Fruit fly (Drosophila melanogaster): ENCODE results near the gene Dad.

Gene Dad

DNA sequence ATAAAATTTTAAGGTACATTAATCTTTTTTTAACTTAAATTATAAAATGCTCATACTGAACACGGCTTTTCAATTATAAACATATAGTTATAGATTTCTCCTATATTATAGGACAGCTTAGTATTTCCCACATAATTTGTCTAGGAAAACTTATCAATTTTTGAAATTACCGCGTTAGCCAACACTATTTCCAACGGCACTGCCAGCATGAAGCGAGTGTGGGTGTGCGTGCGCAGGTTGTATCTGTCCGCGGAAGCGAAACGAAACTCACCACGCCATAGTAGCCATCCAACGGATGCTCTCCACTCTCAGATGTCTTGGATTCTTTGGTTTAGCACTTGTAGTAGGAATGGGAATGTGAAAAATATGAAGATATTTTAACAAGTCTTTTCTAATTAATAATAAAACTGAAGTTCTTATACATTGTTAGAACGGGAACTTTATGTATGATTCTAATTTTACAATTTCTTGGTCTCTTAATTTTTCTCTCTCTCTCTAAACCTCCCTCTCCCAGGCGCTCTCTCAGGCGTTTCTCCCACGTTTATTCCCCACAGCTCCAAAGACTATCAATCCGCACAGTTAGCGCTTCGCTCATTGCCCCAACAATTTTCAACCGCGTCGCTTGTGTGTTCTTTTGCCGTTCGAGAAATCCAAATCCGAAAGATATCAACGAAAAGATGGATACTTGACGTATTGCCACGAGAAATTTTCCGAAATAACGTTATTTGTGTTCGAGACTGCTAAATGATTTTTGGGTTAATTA is at the start of gene Dad:
Gene Dad, plus strand, starts transcription at position 593 of the 763 bp plus-strand sequence.
- TF ChIP-seq D1 (tag; optimal IDR thresholded peaks at IDR 0.05), result no peak
- peak; percentile 29 for TF ChIP-seq CG9948 (tag; optimal IDR thresholded peaks at IDR 0.05)
- peak; percentile 10 for TF ChIP-seq CG34367 (tag; optimal IDR thresholded peaks at IDR 0.05)
- no peak for TF ChIP-seq EcR (GFP tag; optimal IDR thresholded peaks at IDR 0.05)
- peak; percentile 5 for TF ChIP-seq CG14655 (GFP tag; optimal IDR thresholded peaks at IDR 0.05)
- TF ChIP-seq CG8159 (tag; optimal IDR thresholded peaks at IDR 0.05), result peak; percentile 4
- peak; percentile 41 for TF ChIP-seq CG17806 (tag; optimal IDR thresholded peaks at IDR 0.05)
- peak; percentile 27; the same call in 1 of the 2 replicates for TF ChIP-seq CG12605 (GFP tag; IDR thresholded peaks at IDR 0.05)
- TF ChIP-seq gl (tag; optimal IDR thresholded peaks at IDR 0.05), result no peak
- 0 out of 3 replicates have a peak, but pooled peaks have one; percentile 13 for TF ChIP-seq CG4496 (GFP tag; IDR thresholded peaks at IDR 0.05)
- TF ChIP-seq CG10348 (GFP tag; IDR thresholded peaks at IDR 0.05), result no peak
- TF ChIP-seq CG32121 (GFP tag; IDR thresholded peaks at IDR 0.05), result no peak; the same call in 1 of the 2 replicates
- TF ChIP-seq Ets98B (GFP tag; IDR thresholded peaks at IDR 0.05), result no peak
- peak; percentile 30 for TF ChIP-seq Pif1B (GFP tag; optimal IDR thresholded peaks at IDR 0.05)
- TF ChIP-seq Snoo (tag; optimal IDR thresholded peaks at IDR 0.05), result peak; percentile 25
- TF ChIP-seq CG13204 (GFP tag; optimal IDR thresholded peaks at IDR 0.05), result no peak
- TF ChIP-seq rn (GFP tag; IDR thresholded peaks at IDR 0.05), result no peak
- TF ChIP-seq CG8301 (tag; optimal IDR thresholded peaks at IDR 0.05), result no peak
- TF ChIP-seq fd96Ca (GFP tag; IDR thresholded peaks at IDR 0.05), result no peak
- TF ChIP-seq CG15710 (tag; optimal IDR thresholded peaks at IDR 0.05), result peak; percentile 22
- peak; percentile 39 for TF ChIP-seq Pif1A (GFP tag; optimal IDR thresholded peaks at IDR 0.05)

DNA sequence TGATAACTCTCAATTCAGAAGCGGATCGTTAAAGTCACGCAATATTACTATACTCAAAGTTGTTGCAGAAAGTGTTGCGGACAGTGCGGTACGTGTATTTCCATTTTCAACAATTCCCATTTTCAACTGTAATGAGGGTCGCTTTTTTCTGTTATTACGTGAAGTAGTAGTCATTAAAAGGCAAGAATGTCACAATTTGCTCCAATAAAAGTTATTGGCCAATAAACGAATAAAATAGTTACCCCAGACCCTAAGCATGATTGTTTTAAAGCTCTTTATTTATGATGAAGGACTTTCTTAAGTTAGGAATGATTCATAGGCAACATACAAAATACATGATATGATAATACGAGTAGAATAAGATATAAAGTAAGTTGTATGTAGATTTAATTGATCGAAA is 46.5 kb upstream of the Dad start:
- TF ChIP-seq Pif1B (GFP tag; optimal IDR thresholded peaks at IDR 0.05), result no peak
- no peak for TF ChIP-seq CG15710 (tag; optimal IDR thresholded peaks at IDR 0.05)
- TF ChIP-seq CG4496 (GFP tag; IDR thresholded peaks at IDR 0.05), result no peak
- TF ChIP-seq Ets98B (GFP tag; IDR thresholded peaks at IDR 0.05), result no peak

DNA sequence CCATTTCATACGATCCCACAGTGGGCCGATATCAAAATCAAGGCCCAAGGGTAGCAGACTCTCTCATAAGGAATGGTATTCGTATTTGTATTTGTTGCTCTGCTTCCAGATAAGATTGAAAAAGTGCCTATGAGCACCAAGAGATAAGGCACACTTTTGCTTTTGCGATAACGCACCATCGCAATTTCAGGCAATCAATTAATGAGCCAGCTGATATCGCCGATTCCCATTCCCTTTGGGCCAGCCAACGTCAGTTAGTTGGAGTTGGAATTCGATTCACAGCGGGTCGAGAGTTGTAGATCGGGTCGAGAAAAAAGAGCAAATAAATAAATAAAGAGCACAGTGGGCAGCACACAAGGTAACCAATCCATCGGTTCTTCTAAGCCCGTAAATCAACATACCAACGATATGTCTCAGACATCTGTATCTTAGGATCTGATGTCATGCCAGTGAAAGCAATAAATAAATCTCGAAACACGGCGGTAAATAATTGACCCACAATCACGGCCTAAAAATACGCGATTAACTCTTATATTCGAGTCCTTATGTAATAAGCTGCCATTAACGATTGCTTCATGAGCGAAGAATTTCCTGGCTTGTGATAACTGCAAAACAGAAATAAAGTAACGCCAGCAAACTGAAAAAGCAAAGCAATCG is 45.7 kb upstream of the Dad start, which contains the start of gene CG8907:
Gene CG8907, plus strand, starts transcription at position 252 of the 657 bp plus-strand sequence.
- TF ChIP-seq rn (GFP tag; IDR thresholded peaks at IDR 0.05) (no peak), EcR (GFP tag; optimal IDR thresholded peaks at IDR 0.05) (peak; percentile 31), Pif1A (GFP tag; optimal IDR thresholded peaks at IDR 0.05) (no peak), CG8301 (tag; optimal IDR thresholded peaks at IDR 0.05) (no peak), CG32121 (GFP tag; IDR thresholded peaks at IDR 0.05) (no peak)

DNA sequence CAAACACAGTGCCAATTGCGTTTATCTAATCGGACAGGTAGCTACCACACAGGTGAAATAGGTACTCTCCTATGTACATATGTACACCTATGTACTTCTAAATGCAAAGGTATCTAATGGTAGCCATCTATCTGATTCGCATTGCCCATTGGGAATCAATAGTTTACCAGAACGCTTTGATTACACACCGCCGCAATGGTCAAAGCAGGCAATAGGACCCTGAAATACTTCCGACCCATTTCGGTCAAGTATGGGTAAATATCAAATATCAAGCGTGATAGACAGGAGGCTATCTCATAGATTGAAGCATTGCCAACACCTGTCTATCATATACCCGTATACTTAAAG is 45.2 kb upstream of the Dad start:
- TF ChIP-seq CG14655 (GFP tag; optimal IDR thresholded peaks at IDR 0.05), result no peak
- no peak for TF ChIP-seq Pif1B (GFP tag; optimal IDR thresholded peaks at IDR 0.05)
- no peak for TF ChIP-seq CG13204 (GFP tag; optimal IDR thresholded peaks at IDR 0.05)
- TF ChIP-seq CG10348 (GFP tag; IDR thresholded peaks at IDR 0.05), result no peak
- no peak for TF ChIP-seq gl (tag; optimal IDR thresholded peaks at IDR 0.05)
- no peak for TF ChIP-seq D1 (tag; optimal IDR thresholded peaks at IDR 0.05)

DNA sequence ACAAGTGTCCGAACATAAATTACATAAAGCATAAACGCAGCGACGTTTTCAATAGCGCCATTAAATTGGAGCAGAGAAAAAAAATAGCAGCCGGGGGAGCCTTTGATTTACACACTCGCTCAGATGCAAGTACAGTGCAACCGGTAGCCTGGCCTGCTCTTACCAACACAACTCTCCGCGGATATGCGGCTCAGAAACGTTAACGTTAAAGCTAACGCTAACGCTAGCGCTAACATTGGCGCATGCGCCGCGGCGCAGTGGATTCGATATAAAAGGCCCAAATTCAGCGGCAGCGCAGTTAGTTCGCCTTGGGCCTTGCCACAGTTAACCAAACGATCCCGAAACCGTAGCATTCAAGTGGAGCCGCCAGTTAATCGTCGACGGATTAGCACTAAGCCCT is 39.5 kb upstream of the Dad start, which contains the start of gene Pxd:
Gene Pxd, plus strand, starts transcription at position 301 of the 400 bp plus-strand sequence.
- TF ChIP-seq gl (tag; optimal IDR thresholded peaks at IDR 0.05) (no peak), Ets98B (GFP tag; IDR thresholded peaks at IDR 0.05) (no peak), CG4496 (GFP tag; IDR thresholded peaks at IDR 0.05) (0 out of 3 replicates have a peak, but pooled peaks have one; percentile 31), CG32121 (GFP tag; IDR thresholded peaks at IDR 0.05) (no peak)

DNA sequence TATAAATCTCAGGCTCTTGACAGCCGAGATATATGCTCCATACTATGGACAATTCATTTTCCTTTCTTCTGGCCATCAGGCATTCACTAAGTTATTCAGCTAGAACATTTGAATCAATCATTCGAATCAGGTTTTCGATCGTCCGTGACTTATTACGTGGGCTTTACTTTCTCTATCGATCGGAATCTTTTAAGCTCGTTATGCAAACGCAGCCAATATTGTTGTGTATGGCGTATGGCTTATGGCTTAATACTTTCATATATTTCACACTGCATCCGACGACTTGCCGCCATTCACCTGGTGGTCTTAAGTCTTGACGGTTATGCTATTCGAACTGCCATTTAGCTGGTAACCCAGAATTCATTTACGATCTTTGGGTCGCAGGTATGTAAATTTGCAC is 37.6 kb upstream of the Dad start:
- TF ChIP-seq CG34367 (tag; optimal IDR thresholded peaks at IDR 0.05), result no peak
- no peak for TF ChIP-seq EcR (GFP tag; optimal IDR thresholded peaks at IDR 0.05)
- no peak for TF ChIP-seq CG15710 (tag; optimal IDR thresholded peaks at IDR 0.05)
- no peak for TF ChIP-seq CG4496 (GFP tag; IDR thresholded peaks at IDR 0.05)
- no peak for TF ChIP-seq Ets98B (GFP tag; IDR thresholded peaks at IDR 0.05)
- TF ChIP-seq CG17806 (tag; optimal IDR thresholded peaks at IDR 0.05), result no peak
- no peak for TF ChIP-seq CG14655 (GFP tag; optimal IDR thresholded peaks at IDR 0.05)

DNA sequence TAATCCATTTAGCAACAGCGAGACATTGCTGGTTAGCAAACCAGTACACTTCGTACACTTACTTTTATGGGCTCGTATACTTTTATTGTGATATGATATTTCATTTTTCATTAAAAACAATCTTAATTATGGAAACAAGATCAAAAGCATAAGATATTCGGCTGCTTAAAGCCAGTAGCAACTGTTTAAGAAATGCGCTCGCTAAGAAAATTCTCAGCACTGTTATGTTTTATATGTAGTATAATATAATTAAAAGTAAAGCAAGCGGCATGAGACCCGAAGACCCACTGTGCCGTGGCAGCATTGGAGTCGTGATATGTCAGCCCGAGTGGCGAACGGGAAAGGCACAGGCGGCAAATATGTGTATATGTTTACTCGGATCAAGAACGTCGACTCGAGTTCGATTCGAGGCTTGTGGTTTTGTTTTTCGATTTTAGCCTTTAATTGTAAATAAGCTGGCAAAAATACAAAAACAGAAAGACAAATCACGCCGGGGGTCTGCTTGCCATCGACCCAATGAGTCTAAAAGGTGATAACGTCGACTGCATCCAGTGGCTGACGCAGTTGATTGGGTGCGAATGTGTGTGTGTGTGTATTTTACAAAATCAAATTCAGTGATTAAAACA is 34.8 kb upstream of the Dad start:
- peak; percentile 53 for TF ChIP-seq gl (tag; optimal IDR thresholded peaks at IDR 0.05)
- TF ChIP-seq CG17806 (tag; optimal IDR thresholded peaks at IDR 0.05), result peak; percentile 22
- peak; percentile 51 for TF ChIP-seq CG8159 (tag; optimal IDR thresholded peaks at IDR 0.05)
- no peak for TF ChIP-seq Ets98B (GFP tag; IDR thresholded peaks at IDR 0.05)
- TF ChIP-seq Pif1A (GFP tag; optimal IDR thresholded peaks at IDR 0.05), result peak; percentile 6
- TF ChIP-seq CG9948 (tag; optimal IDR thresholded peaks at IDR 0.05), result peak; percentile 19
- TF ChIP-seq CG10348 (GFP tag; IDR thresholded peaks at IDR 0.05), result no peak
- TF ChIP-seq CG32121 (GFP tag; IDR thresholded peaks at IDR 0.05), result no peak
- TF ChIP-seq CG14655 (GFP tag; optimal IDR thresholded peaks at IDR 0.05), result peak; percentile 47
- TF ChIP-seq Pif1B (GFP tag; optimal IDR thresholded peaks at IDR 0.05), result no peak
- TF ChIP-seq CG12605 (GFP tag; IDR thresholded peaks at IDR 0.05), result no peak
- TF ChIP-seq CG13204 (GFP tag; optimal IDR thresholded peaks at IDR 0.05), result peak; percentile 33
- TF ChIP-seq fd96Ca (GFP tag; IDR thresholded peaks at IDR 0.05), result no peak
- TF ChIP-seq Snoo (tag; optimal IDR thresholded peaks at IDR 0.05), result no peak
- TF ChIP-seq CG4496 (GFP tag; IDR thresholded peaks at IDR 0.05), result 0 out of 3 replicates have a peak, but pooled peaks have one; percentile 17
- TF ChIP-seq D1 (tag; optimal IDR thresholded peaks at IDR 0.05), result no peak
- TF ChIP-seq CG8301 (tag; optimal IDR thresholded peaks at IDR 0.05), result peak; percentile 8
- peak; percentile 76 for TF ChIP-seq EcR (GFP tag; optimal IDR thresholded peaks at IDR 0.05)
- TF ChIP-seq rn (GFP tag; IDR thresholded peaks at IDR 0.05), result no peak
- TF ChIP-seq CG34367 (tag; optimal IDR thresholded peaks at IDR 0.05), result no peak

All from whole organism, pupa.